Fruit fly (Drosophila melanogaster) whole organism: ENCODE results near the gene Mybbp1A.

Experiments
- CG8478 ChIP-seq: fragments of >200 bp; optimal IDR thresholded peaks from 2 replicates; lab custom pipeline; 2018; ENCODE audit warnings: inconsistent platforms
- Dll ChIP-seq: fragments of >200 bp; optimal IDR thresholded peaks from 2 replicates; lab custom pipeline; 2017
- EcR ChIP-seq, 2 experiments: fragments of >200 bp; optimal IDR thresholded peaks; 2 replicates each; lab custom pipeline; 2017; ENCODE audit warnings: missing biosample characterization in 2 of 2, missing genetic modification characterization in 2 of 2, missing genetic modification reagents in 2 of 2
- pan ChIP-seq: fragments of >200 bp; optimal IDR thresholded peaks from 2 replicates; lab custom pipeline; 2017
- psq ChIP-seq: fragments of >200 bp; optimal IDR thresholded peaks from 2 replicates; lab custom pipeline; 2017
- usp ChIP-seq: fragments of >200 bp; optimal IDR thresholded peaks from 2 replicates; lab custom pipeline; 2017; ENCODE audit warnings: missing biosample characterization, missing genetic modification characterization, mixed read lengths

Gene Mybbp1A

dm6 chrX:616761-617476 is 12.7 kb upstream of the Mybbp1A start:
- TF ChIP-seq psq (lab: Kevin White, UChicago), result no peak
- no peak for TF ChIP-seq usp (GFP tag; lab: Kevin White, UChicago)
- no peak for TF ChIP-seq Dll (lab: Kevin White, UChicago)

- TF ChIP-seq usp (GFP tag; lab: Kevin White, UChicago) (no peak), CG8478 (lab: Kevin White, UChicago) (no peak), EcR (GFP tag; optimal IDR thresholded peaks at IDR 0.05; lab: Kevin White, UChicago) (no peak), psq (lab: Kevin White, UChicago) (no peak), pan (lab: Kevin White, UChicago) (no peak), Dll (lab: Kevin White, UChicago) (no peak)
These were observed 12.1 kb upstream of the Mybbp1A start for dm6 chrX:617477-617795.

DNA sequence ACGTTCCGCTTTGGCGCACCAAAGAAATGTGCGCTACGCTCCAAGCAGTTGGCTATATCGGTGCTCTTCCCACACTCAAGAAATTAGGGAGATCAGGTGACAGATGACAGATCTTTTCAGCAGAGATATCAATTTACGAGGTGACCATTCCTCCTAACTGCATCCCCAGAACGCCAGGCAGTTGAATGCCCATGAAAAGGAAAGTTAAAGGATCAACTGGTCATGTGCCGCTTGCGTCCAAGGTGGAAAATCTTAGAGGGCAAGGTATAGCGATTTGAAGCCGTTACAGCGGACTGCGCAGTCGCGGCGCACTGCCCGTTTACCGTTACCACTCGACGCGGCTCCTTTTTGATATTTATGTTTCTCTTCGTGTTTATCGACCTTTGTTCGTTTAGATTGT is 11.0 kb upstream of the Mybbp1A start:
- TF ChIP-seq CG8478 (lab: Kevin White, UChicago), result no peak
- no peak for TF ChIP-seq psq (lab: Kevin White, UChicago)
- no peak for TF ChIP-seq Dll (lab: Kevin White, UChicago)
- no peak for TF ChIP-seq pan (lab: Kevin White, UChicago)

dm6 chrX:619220-620101 is 10.1 kb upstream of the Mybbp1A start:
- TF ChIP-seq EcR (GFP tag; optimal IDR thresholded peaks at IDR 0.05; lab: Kevin White, UChicago) (peak in 1 of 2 experiments; percentile 59), Dll (lab: Kevin White, UChicago) (no peak)

dm6 chrX:620102-620430 is 9.5 kb upstream of the Mybbp1A start, which contains the start of gene spdi:
spdi (minus strand) TSS chrX:620195.
- TF ChIP-seq EcR (GFP tag; optimal IDR thresholded peaks at IDR 0.05; lab: Kevin White, UChicago), result no peak
- no peak for TF ChIP-seq CG8478 (lab: Kevin White, UChicago)
- TF ChIP-seq Dll (lab: Kevin White, UChicago), result no peak
- TF ChIP-seq psq (lab: Kevin White, UChicago), result no peak
- no peak for TF ChIP-seq pan (lab: Kevin White, UChicago)
- no peak for TF ChIP-seq usp (GFP tag; lab: Kevin White, UChicago)

DNA sequence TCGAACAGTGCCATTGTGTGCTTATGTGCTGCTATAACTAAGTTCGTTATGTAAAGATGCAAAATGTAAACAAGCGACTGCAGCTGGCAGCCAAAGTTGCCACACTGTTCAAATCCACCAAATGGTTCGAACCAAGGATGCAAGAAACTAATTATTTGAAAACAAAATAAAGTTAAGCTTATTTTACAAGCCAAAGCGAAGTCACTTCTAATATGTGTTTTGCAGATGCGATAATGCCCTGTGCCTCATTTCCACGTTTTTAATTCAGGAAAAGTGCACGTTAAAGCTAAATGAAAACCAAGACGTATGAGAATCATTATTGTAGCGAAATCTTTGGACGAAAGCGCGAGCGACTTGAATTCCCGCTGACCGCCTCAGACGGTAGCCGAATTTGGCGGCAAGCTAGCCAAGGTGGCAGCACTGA is 8.4 kb upstream of the Mybbp1A start, which contains the start of the genes CG13365 and Vsp37A:
CG13365 (minus strand) TSS at position 84 of the 424 bp plus-strand sequence.
Vsp37A (plus strand) TSS at position 399 of the 424 bp plus-strand sequence.
- TF ChIP-seq pan (lab: Kevin White, UChicago) (no peak), usp (GFP tag; lab: Kevin White, UChicago) (no peak), CG8478 (lab: Kevin White, UChicago) (no peak)

- TF ChIP-seq EcR (GFP tag; optimal IDR thresholded peaks at IDR 0.05; lab: Kevin White, UChicago) (no peak), psq (lab: Kevin White, UChicago) (no peak), usp (GFP tag; lab: Kevin White, UChicago) (no peak), CG8478 (lab: Kevin White, UChicago) (no peak)
These were observed 6.2 kb upstream of the Mybbp1A start, which contains the start of gene CG13369 for dm6 chrX:623357-623756. CG13369 (plus strand) TSS chrX:623468.

DNA sequence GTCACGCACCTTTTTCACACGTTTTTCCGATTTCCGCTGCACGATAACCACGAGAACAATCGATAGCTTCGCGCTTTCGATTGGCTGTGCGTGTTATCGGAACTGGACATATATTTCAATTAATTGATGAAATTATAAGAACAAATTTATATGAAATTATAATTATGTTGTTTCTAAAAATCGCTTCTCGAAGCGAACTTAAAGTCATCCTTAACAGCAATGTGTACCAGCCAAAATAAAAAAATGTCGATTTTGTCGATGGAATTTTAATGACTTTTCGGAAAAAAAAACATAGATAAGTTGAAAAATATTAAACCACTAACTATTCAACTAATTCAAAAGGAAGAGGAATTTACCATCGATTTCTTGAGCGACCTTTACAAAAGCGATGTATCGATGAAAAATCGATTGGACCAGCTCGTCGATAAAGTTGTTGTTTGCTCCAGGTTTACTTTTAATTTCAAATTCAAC is 4.4 kb upstream of the Mybbp1A start, which contains the start of the genes CG13364 and Hinfp:
CG13364 (minus strand) TSS at position 47 of the 471 bp plus-strand sequence.
Hinfp (plus strand) TSS at position 386 of the 471 bp plus-strand sequence.
- TF ChIP-seq CG8478 (lab: Kevin White, UChicago) (no peak), EcR (GFP tag; optimal IDR thresholded peaks at IDR 0.05; lab: Kevin White, UChicago) (no peak), usp (GFP tag; lab: Kevin White, UChicago) (no peak), pan (lab: Kevin White, UChicago) (no peak), Dll (lab: Kevin White, UChicago) (no peak), psq (lab: Kevin White, UChicago) (no peak)

DNA sequence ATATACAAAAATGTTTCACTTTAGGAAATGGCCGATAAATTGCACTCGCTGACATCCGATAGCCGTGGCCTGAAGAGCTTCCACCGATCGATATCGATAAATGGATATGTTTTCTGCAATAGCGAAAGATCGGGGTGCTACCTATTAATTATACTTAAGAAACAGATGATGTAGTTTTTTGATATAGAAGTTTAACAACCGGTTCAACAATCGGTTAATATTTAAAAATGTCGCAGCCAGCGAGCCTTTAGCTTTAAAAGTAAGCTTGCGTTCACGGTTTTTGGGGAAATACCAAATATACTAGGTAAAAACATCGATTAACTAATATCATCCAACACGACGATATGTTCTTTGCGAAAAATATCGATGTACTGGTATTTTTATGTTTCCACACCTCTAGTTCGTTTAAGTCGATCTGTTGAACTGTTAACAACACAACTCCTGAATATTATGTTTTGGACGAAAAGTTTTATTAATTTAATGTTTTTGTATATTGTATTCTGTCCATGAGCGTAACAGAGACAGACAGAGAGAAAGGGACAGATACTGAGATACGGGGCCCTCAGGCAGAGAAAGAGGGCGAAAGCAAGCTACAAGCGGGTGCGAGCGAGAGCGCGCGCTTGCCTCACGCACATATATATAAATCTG is 6.0 kb downstream of the Mybbp1A start, which contains the start of gene Dredd:
Dredd (minus strand) TSS at position 51 of the 648 bp plus-strand sequence.
- TF ChIP-seq Dll (lab: Kevin White, UChicago), result no peak
- TF ChIP-seq psq (lab: Kevin White, UChicago), result no peak
- TF ChIP-seq CG8478 (lab: Kevin White, UChicago), result no peak
- TF ChIP-seq usp (GFP tag; lab: Kevin White, UChicago), result no peak
- no peak for TF ChIP-seq pan (lab: Kevin White, UChicago)
- no peak for TF ChIP-seq EcR (GFP tag; optimal IDR thresholded peaks at IDR 0.05; lab: Kevin White, UChicago)

DNA sequence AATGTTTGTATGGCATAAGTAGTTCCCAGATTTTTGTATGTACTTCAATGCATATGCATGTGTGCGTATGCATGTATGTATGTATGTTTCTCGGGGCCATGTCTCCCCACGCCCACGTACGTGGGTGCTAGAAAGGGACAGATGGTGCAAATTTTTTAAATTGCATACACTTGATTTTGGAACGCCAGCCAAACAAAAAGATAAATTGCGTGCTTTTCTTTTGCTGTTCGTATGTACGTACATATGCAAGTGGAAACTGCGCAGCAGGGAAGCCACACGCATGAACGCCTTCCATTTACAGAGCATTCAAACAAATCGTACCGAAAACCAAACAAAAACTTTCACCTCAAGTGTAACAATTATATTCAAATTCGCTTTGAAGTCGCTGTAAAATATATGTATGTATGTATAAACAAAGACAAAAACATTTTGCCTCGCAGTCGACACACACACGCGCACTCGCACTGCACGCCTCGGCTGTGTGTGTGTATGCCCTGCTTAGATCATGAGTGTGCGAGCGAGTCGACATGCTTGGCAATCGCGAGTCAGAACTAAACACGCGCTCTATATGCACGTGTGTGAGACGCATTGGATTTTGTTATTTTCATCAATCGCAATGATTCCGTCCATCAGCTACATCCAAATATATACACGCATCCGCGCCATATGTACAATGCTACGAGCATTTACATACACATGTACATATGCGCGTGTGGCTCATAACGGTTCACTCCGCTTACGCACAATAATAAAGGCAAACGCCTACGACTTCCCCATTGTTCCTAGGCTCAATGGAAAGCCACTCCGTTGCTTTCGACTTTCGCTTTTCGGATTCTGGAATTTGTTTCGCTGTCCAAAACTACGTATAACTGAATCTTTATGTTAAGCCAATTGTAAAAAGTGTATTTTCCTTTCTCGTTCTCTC is 7.3 kb downstream of the Mybbp1A start:
- no peak for TF ChIP-seq psq (lab: Kevin White, UChicago)
- peak; percentile 29 for TF ChIP-seq CG8478 (lab: Kevin White, UChicago)
- TF ChIP-seq pan (lab: Kevin White, UChicago), result no peak
- no peak for TF ChIP-seq Dll (lab: Kevin White, UChicago)
- no peak for TF ChIP-seq EcR (GFP tag; optimal IDR thresholded peaks at IDR 0.05; lab: Kevin White, UChicago)
